Worm (Caenorhabditis elegans): ENCODE measurements around the gene Y51H7C.41.

- TF ChIP-seq lin-39 (tag; optimal IDR thresholded peaks at IDR 0.05) (no peak), egl-27 (tag; optimal IDR thresholded peaks at IDR 0.05) (no peak), lir-3 (tag; optimal IDR thresholded peaks at IDR 0.05) (no peak)
Observed at ce11 chrII:1374486-1374885, 28.6 kb upstream of the Y51H7C.41 start.
